Worm (Caenorhabditis elegans) whole organism, midembryonic: Measurements from ENCODE around the gene usp-50.

Experiments
- flt-1 ChIP-seq: fragments of 200-800 bp; sonication (Bioruptor generic); IDR thresholded peaks from 2 replicates; pipeline ENCODE4 v1.3.6; 2022; ENCODE audit warnings: missing genetic modification characterization, missing compliant biosample characterization
- klf-2 ChIP-seq: fragments of 200-800 bp; sonication (Bioruptor generic); conservative IDR thresholded peaks from 2 replicates; pipeline ENCODE4 v1.3.6; 2022; ENCODE audit warnings: missing genetic modification reagents, missing genetic modification characterization, missing compliant biosample characterization
- tab-1 ChIP-seq: fragments of 200-800 bp; sonication (Bioruptor generic); IDR thresholded peaks from 2 replicates; pipeline ENCODE4 v1.3.6; 2022; ENCODE audit warnings: missing genetic modification characterization, missing compliant biosample characterization
- ztf-23 ChIP-seq: fragments of 200-800 bp; sonication (Bioruptor generic); IDR thresholded peaks from 2 replicates; pipeline ENCODE4 v1.3.6; 2022; ENCODE audit warnings: missing genetic modification reagents, missing genetic modification characterization, missing compliant biosample characterization
- ztf-29 ChIP-seq: fragments of 200-800 bp; sonication (Bioruptor generic); IDR thresholded peaks from 2 replicates; pipeline ENCODE4 v1.3.6; 2022; ENCODE audit warnings: missing genetic modification reagents, missing genetic modification characterization, missing compliant biosample characterization

DNA sequence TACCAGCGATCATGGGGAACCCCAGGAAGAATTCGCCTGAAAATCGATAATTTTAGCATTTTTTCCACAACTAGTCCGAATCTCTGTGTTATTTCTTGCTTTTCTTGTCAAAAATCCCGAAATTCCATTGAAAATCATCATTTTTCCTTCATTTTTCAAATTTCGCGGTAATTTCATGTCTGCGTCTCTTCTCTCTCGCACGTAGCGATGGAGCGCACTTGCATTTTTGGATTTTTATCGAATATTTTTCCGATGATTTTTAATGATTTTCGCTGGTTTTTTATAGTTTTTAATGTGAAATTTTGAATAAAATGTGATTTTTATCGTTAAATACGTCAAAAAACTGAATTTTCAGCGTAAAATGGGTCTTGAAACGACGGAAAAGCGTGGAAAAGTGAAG lies 3.3 kb upstream of the usp-50 start, which contains the start of gene E01B7.2:
- TF ChIP-seq tab-1 (GFP tag; lab: Robert Waterston, UW): no peak
- TF ChIP-seq flt-1 (GFP tag; lab: Robert Waterston, UW): no peak
- no peak for TF ChIP-seq klf-2 (GFP tag; lab: Robert Waterston, UW)
- no peak for TF ChIP-seq ztf-29 (GFP tag; lab: Robert Waterston, UW)
- TF ChIP-seq ztf-23: no peak
